Fruit fly (Drosophila melanogaster): Measurements from ENCODE around the gene CG11698.

DNA sequence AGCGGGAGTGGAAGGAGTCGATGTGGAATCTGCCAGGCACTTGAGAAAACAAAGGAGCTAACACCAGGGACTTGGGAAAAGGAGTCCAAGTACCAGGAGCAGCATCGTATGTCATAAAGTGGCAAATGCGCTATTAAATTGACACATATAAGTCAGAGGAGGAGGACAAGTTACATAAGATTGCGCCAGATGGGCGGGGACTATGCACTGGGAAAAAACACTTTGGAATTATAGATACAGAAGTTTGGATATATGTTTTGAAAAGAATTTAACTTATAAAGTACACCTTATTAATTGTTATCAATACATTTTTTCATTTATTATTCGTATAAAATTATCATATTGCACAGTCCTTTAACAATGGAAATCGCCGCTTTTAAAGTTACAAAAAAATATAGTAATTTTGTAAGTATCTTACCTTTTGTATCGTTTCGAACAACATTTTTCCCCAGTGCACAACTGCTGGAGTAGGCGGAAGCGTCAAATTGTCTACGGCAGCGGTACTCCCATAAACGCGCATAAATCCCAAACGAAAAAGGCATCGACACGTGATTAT is 24.1 kb downstream of the CG11698 start:
- no peak for TF ChIP-seq EcR (GFP tag; optimal IDR thresholded peaks at IDR 0.05)
- TF ChIP-seq CG8478 (optimal IDR thresholded peaks at IDR 0.05), result no peak
- TF ChIP-seq psq (optimal IDR thresholded peaks at IDR 0.05), result no peak
- TF ChIP-seq Dll (optimal IDR thresholded peaks at IDR 0.05), result no peak
